Worm (Caenorhabditis elegans) whole organism, young adult: Measurements from ENCODE around the gene C25H3.17.
"Not testable (repeated sequence)": the region's sequence is repeated elsewhere in the genome, so short reads cannot be mapped to it uniquely, and the experiment has no call there.

Experiments used
- C17E4.6 ChIP-seq: fragments of 200-800 bp; sonication (Bioruptor generic); IDR thresholded peaks from 2 replicates; pipeline ENCODE4 v1.3.6; 2022; ENCODE audit warnings: missing genetic modification reagents, missing genetic modification characterization, missing compliant biosample characterization
- athp-1 ChIP-seq: sonication (generic microtip); optimal IDR thresholded peaks from 2 replicates; lab custom pipeline; 2017; ENCODE audit warnings: mild to moderate bottlenecking, missing genetic modification characterization, missing compliant biosample characterization
- bed-2 ChIP-seq: fragments of 200-800 bp; sonication (Bioruptor generic); IDR thresholded peaks from 2 replicates; pipeline ENCODE4 v1.3.6; 2022; ENCODE audit warnings: missing genetic modification reagents, missing genetic modification characterization, missing compliant biosample characterization
- cebp-2 ChIP-seq: fragments of 200-800 bp; sonication (Bioruptor generic); IDR thresholded peaks from 2 replicates; pipeline ENCODE4 v1.3.6; 2022; ENCODE audit warnings: missing genetic modification characterization, missing compliant biosample characterization
- lir-1 ChIP-seq: fragments of 200-800 bp; sonication (Bioruptor generic); conservative IDR thresholded peaks from 2 replicates; pipeline ENCODE4 v1.3.6; 2022; ENCODE audit warnings: missing genetic modification reagents, missing genetic modification characterization, missing compliant biosample characterization
- lsl-1 ChIP-seq: fragments of 200-800 bp; sonication (Bioruptor generic); optimal IDR thresholded peaks from 2 replicates; lab custom pipeline; 2018; ENCODE audit warnings: mild to moderate bottlenecking, missing genetic modification characterization, moderate library complexity, missing compliant biosample characterization
- nfya-1 ChIP-seq: sonication (generic microtip); optimal IDR thresholded peaks from 2 replicates; lab custom pipeline; 2017; ENCODE audit warnings: antibody characterized with exemption, missing compliant biosample characterization, missing genetic modification characterization, borderline replicate concordance; ENCODE audit not compliant: insufficient read depth
- nhr-90 ChIP-seq: sonication (generic microtip); optimal IDR thresholded peaks from 2 replicates; lab custom pipeline; 2016; ENCODE audit warnings: missing genotype, mild to moderate bottlenecking, missing genetic modification characterization, missing compliant biosample characterization
- pha-4 ChIP-seq: fragments of 150-350 bp; sonication (generic microtip); optimal IDR thresholded peaks from 2 replicates; lab custom pipeline; 2014; ENCODE audit warnings: missing biosample characterization, missing genetic modification reagents, missing genetic modification characterization
- rpc-1 ChIP-seq, 2 experiments: fragments of 150-350 bp in 1 of 2; sonication (generic microtip) in 1 of 2; optimal IDR thresholded peaks; 2 replicates each; lab custom pipeline; 2014 to 2018; ENCODE audit warnings: missing biosample characterization in 1 of 2, missing genetic modification characterization in 1 of 2, missing genetic modification reagents in 1 of 2, missing genotype in 1 of 2
- snpc-4 ChIP-seq, 5 experiments: fragments of 150-350 bp in 1 of 5; sonication (generic microtip) in 4 of 5; optimal IDR thresholded peaks; 2 replicates each; lab custom pipeline; 2014 to 2018; ENCODE audit warnings: missing genetic modification characterization in 5 of 5, missing biosample characterization in 3 of 5, antibody characterized with exemption in 2 of 5, mild to moderate bottlenecking in 2 of 5, missing compliant biosample characterization in 2 of 5, missing genotype in 2 of 5, moderate library complexity in 2 of 5, missing genetic modification reagents in 1 of 5
- somi-1 ChIP-seq: fragments of 200-800 bp; sonication (Bioruptor generic); optimal IDR thresholded peaks from 2 replicates; lab custom pipeline; 2018; ENCODE audit warnings: mild to moderate bottlenecking, missing genetic modification characterization, missing compliant biosample characterization
- ztf-28 ChIP-seq: fragments of 200-800 bp; sonication (Bioruptor generic); IDR thresholded peaks from 2 replicates; pipeline ENCODE4 v1.3.6; 2022; ENCODE audit warnings: missing genetic modification reagents, missing genetic modification characterization, missing compliant biosample characterization
- ztf-6 ChIP-seq: fragments of 200-800 bp; sonication (Bioruptor generic); IDR thresholded peaks from 2 replicates; pipeline ENCODE4 v1.3.6; 2022; ENCODE audit warnings: missing genetic modification reagents, missing genetic modification characterization, missing compliant biosample characterization

ce11 chrII:5630851-5631401, 38.6 kb downstream of the C25H3.17 start, which contains the start of the genes F59E12.6 and npl-4.1:
- TF ChIP-seq ztf-28 (GFP tag; lab: Robert Waterston, UW); cebp-2; somi-1 (GFP tag; lab: Kevin White, UChicago); lir-1 (GFP tag; lab: Robert Waterston, UW); ztf-6 (GFP tag; lab: Robert Waterston, UW); C17E4.6 (GFP tag; lab: Robert Waterston, UW); bed-2 (GFP tag; lab: Robert Waterston, UW); rpc-1 (optimal IDR thresholded peaks at IDR 0.05; lab: Kevin White, UChicago); rpc-1 (tag; optimal IDR thresholded peaks at IDR 0.05; lab: Kevin White, UChicago); lsl-1 (GFP tag; lab: Kevin White, UChicago); snpc-4 (GFP tag; optimal IDR thresholded peaks at IDR 0.05; lab: Kevin White, UChicago); snpc-4 (tag; optimal IDR thresholded peaks at IDR 0.05; lab: Kevin White, UChicago); athp-1 (tag; lab: Kevin White, UChicago); nfya-1 (tag; lab: Kevin White, UChicago); pha-4 (tag; lab: Kevin White, UChicago); nhr-90 (tag; lab: Kevin White, UChicago): not testable (repeated sequence)
